Fruit fly (Drosophila melanogaster) whole organism, wandering third instar larva: ENCODE measurements around the gene Nedd8.

ENCODE experiments used
- CG32264 ChIP-seq: fragments of 200-800 bp; sonication (Bioruptor generic); optimal IDR thresholded peaks from 2 replicates; lab custom pipeline; 2016; ENCODE audit warnings: missing biosample characterization, missing genetic modification characterization
- GATAd ChIP-seq: sonication (Bioruptor generic); optimal IDR thresholded peaks from 2 replicates; lab custom pipeline; 2016; ENCODE audit warnings: missing biosample characterization, missing genetic modification characterization
- Hr78 ChIP-seq: fragments of >200 bp; optimal IDR thresholded peaks from 2 replicates; lab custom pipeline; 2017; ENCODE audit warnings: missing biosample characterization, missing genetic modification characterization
- Myc ChIP-seq: fragments of >200 bp; optimal IDR thresholded peaks from 2 replicates; lab custom pipeline; 2017
- brk ChIP-seq: fragments of 200-800 bp; sonication (Bioruptor generic); optimal IDR thresholded peaks from 2 replicates; lab custom pipeline; 2016; ENCODE audit warnings: missing biosample characterization, mild to moderate bottlenecking, missing genetic modification characterization
- dl ChIP-seq, 2 experiments: fragments of 175-275, 200-275 bp in 1 of 2; fragments of 200-275 bp in 1 of 2; sonication (Bioruptor generic); optimal IDR thresholded peaks; lab custom pipeline; 2018; ENCODE audit warnings: mild to moderate bottlenecking in 2 of 2, missing biosample characterization in 2 of 2, missing genetic modification characterization in 2 of 2, moderate library complexity in 2 of 2; ENCODE audit not compliant: partially characterized antibody in 2 of 2, insufficient read depth in 1 of 2
- foxo ChIP-seq, 2 experiments: fragments of 200-800 bp; sonication (Bioruptor generic); optimal IDR thresholded peaks; 2 replicates in 1 of 2; 3 replicates in 1 of 2; lab custom pipeline; 2016 to 2017; ENCODE audit warnings: missing biosample characterization in 2 of 2, missing genetic modification characterization in 2 of 2
- h ChIP-seq: fragments of 200-800 bp; sonication (Bioruptor generic); optimal IDR thresholded peaks from 3 replicates; lab custom pipeline; 2016; ENCODE audit warnings: missing biosample characterization, mild to moderate bottlenecking, missing genetic modification characterization
- lola ChIP-seq: fragments of >200 bp; optimal IDR thresholded peaks from 2 replicates; lab custom pipeline; 2017; ENCODE audit warnings: missing biosample characterization, missing genetic modification characterization
- pan ChIP-seq: fragments of >200 bp; optimal IDR thresholded peaks from 2 replicates; lab custom pipeline; 2017
- psq ChIP-seq: fragments of 200-800 bp; sonication (Bioruptor generic); optimal IDR thresholded peaks from 3 replicates; lab custom pipeline; 2017; ENCODE audit warnings: missing biosample characterization, mild to moderate bottlenecking, missing genetic modification characterization, moderate library complexity
- sage ChIP-seq: fragments of 200-800 bp; sonication (Bioruptor generic); optimal IDR thresholded peaks from 2 replicates; lab custom pipeline; 2016; ENCODE audit warnings: missing biosample characterization, mild to moderate bottlenecking, missing genetic modification characterization

dm6 chr2L:18978923-18979322 is 27.3 kb upstream of the Nedd8 start:
- TF ChIP-seq CG32264 (GFP tag; lab: Kevin White, UChicago) (no peak), pan (no peak), brk (GFP tag; lab: Kevin White, UChicago) (no peak), Myc (lab: Kevin White, UChicago) (no peak), foxo (GFP tag; optimal IDR thresholded peaks at IDR 0.05; lab: Kevin White, UChicago) (no peak), psq (no peak), Hr78 (GFP tag; lab: Kevin White, UChicago) (no peak), GATAd (GFP tag; lab: Kevin White, UChicago) (no peak), dl (GFP tag; optimal IDR thresholded peaks at IDR 0.05; lab: Kevin White, UChicago; ENCODE audit: insufficient read depth in 1 of 2, partially characterized antibody in 2 of 2) (no peak), sage (no peak), lola (GFP tag; lab: Kevin White, UChicago) (no peak), h (GFP tag; lab: Kevin White, UChicago) (no peak)
